Fruit fly (Drosophila melanogaster) whole organism, embryonic: ENCODE data around the gene CG18598.

Experiments used
- BtbVII ChIP-seq: fragments of 200-800 bp; sonication (Bioruptor generic); optimal IDR thresholded peaks from 3 replicates; lab custom pipeline; 2017; ENCODE audit warnings: missing biosample characterization, mild to moderate bottlenecking, missing genetic modification characterization
- CG10366 ChIP-seq: fragments of 200-800 bp; sonication (Bioruptor generic); IDR thresholded peaks from 2 replicates; pipeline ENCODE4 v1.3.6; 2022; ENCODE audit warnings: missing biosample characterization, missing genetic modification characterization
- CG10462 ChIP-seq: fragments of 200-800 bp; sonication (Bioruptor generic); optimal IDR thresholded peaks from 2 replicates; lab custom pipeline; 2016; ENCODE audit warnings: missing biosample characterization, missing genetic modification characterization
- CG13424 ChIP-seq: fragments of 200-800 bp; sonication (Bioruptor generic); optimal IDR thresholded peaks from 2 replicates; lab custom pipeline; 2019; ENCODE audit warnings: missing biosample characterization, mild to moderate bottlenecking, missing genetic modification characterization, moderate library complexity
- CG14014 ChIP-seq: fragments of 200-800 bp; sonication (Bioruptor generic); IDR thresholded peaks from 2 replicates; pipeline ENCODE4 v1.3.6; 2022; ENCODE audit warnings: missing biosample characterization, missing genetic modification characterization
- CG14710 ChIP-seq: fragments of 200-800 bp; sonication (Bioruptor generic); optimal IDR thresholded peaks from 3 replicates; lab custom pipeline; 2019; ENCODE audit warnings: missing biosample characterization, mild to moderate bottlenecking, missing genetic modification characterization, moderate library complexity
- CG15601 ChIP-seq: fragments of 200-800 bp; sonication (Bioruptor generic); optimal IDR thresholded peaks from 3 replicates; lab custom pipeline; 2019; ENCODE audit warnings: missing biosample characterization, mild to moderate bottlenecking, missing genetic modification characterization, moderate library complexity
- CG16779 ChIP-seq: fragments of 200-800 bp; sonication (Bioruptor generic); IDR thresholded peaks from 2 replicates; pipeline ENCODE4 v1.3.6; 2022; ENCODE audit warnings: missing biosample characterization, missing genetic modification characterization
- CG16813 ChIP-seq: fragments of 200-800 bp; sonication (Bioruptor generic); IDR thresholded peaks from 3 replicates; pipeline ENCODE4 v1.3.6; 2022; ENCODE audit warnings: missing biosample characterization, missing genetic modification characterization; ENCODE audit not compliant: partially characterized antibody
- CG17385 ChIP-seq: fragments of 200-800 bp; sonication (Bioruptor generic); optimal IDR thresholded peaks from 3 replicates; lab custom pipeline; 2018; ENCODE audit warnings: missing biosample characterization, mild to moderate bottlenecking, missing genetic modification characterization
- CG17829 ChIP-seq: fragments of 200-800 bp; optimal IDR thresholded peaks from 2 replicates; lab custom pipeline; 2019; ENCODE audit warnings: missing biosample characterization, mild to moderate bottlenecking, missing genetic modification characterization, moderate library complexity
- CG3281 ChIP-seq: fragments of 200-800 bp; sonication (Bioruptor generic); optimal IDR thresholded peaks from 3 replicates; lab custom pipeline; 2017; ENCODE audit warnings: missing biosample characterization, mild to moderate bottlenecking, missing genetic modification characterization
- CG3407 ChIP-seq: fragments of 200-800 bp; sonication (Bioruptor generic); optimal IDR thresholded peaks from 2 replicates; lab custom pipeline; 2018; ENCODE audit warnings: missing biosample characterization, mild to moderate bottlenecking, missing genetic modification characterization
- CG34224 ChIP-seq: fragments of 200-800 bp; sonication (Bioruptor generic); IDR thresholded peaks from 3 replicates; pipeline ENCODE4 v1.3.6; 2022; ENCODE audit warnings: missing biosample characterization, missing genetic modification characterization; ENCODE audit not compliant: partially characterized antibody
- CG34422 ChIP-seq: fragments of 200-800 bp; sonication (Bioruptor generic); IDR thresholded peaks from 3 replicates; pipeline ENCODE4 v1.3.6; 2022; ENCODE audit warnings: missing biosample characterization, missing genetic modification characterization
- CG4328 ChIP-seq: fragments of 200-800 bp; sonication (Bioruptor generic); optimal IDR thresholded peaks from 3 replicates; lab custom pipeline; 2017; ENCODE audit warnings: missing biosample characterization, missing genetic modification reagents, missing genetic modification characterization
- CG4617 ChIP-seq: fragments of 200-800 bp; sonication (Bioruptor generic); optimal IDR thresholded peaks from 3 replicates; lab custom pipeline; 2016; ENCODE audit warnings: missing biosample characterization, missing genetic modification characterization, borderline replicate concordance
- CG7556 ChIP-seq: fragments of 200-800 bp; sonication (Bioruptor generic); optimal IDR thresholded peaks from 2 replicates; lab custom pipeline; 2017; ENCODE audit warnings: missing biosample characterization, mild to moderate bottlenecking, missing genetic modification characterization
- CG7786 ChIP-seq: fragments of 200-800 bp; sonication (Bioruptor generic); optimal IDR thresholded peaks from 2 replicates; lab custom pipeline; 2016; ENCODE audit warnings: missing biosample characterization, missing genetic modification characterization
- CG7987 ChIP-seq: fragments of 200-800 bp; sonication (Bioruptor generic); optimal IDR thresholded peaks from 2 replicates; lab custom pipeline; 2018; ENCODE audit warnings: missing biosample characterization, mild to moderate bottlenecking, missing genetic modification characterization, moderate library complexity
- Camta ChIP-seq: fragments of 200-800 bp; sonication (Bioruptor generic); optimal IDR thresholded peaks from 2 replicates; lab custom pipeline; 2016; ENCODE audit warnings: missing biosample characterization, missing genetic modification characterization
- Dbx ChIP-seq: fragments of 200-800 bp; sonication (Bioruptor generic); IDR thresholded peaks from 3 replicates; pipeline ENCODE4 v1.3.6; 2022; ENCODE audit warnings: missing biosample characterization, missing genetic modification characterization
- Dp ChIP-seq: fragments of 200-800 bp; sonication (Bioruptor generic); optimal IDR thresholded peaks from 2 replicates; lab custom pipeline; 2018; ENCODE audit warnings: missing biosample characterization, mild to moderate bottlenecking, missing genetic modification characterization, moderate library complexity
- E2f2 ChIP-seq: fragments of 200-800 bp; sonication (Bioruptor generic); IDR thresholded peaks from 2 replicates; pipeline ENCODE4 v1.3.6; 2022; ENCODE audit warnings: missing biosample characterization, missing genetic modification characterization
- Hr3 ChIP-seq: fragments of 200-800 bp; sonication (Bioruptor generic); optimal IDR thresholded peaks from 3 replicates; lab custom pipeline; 2016; ENCODE audit warnings: missing biosample characterization, missing genetic modification characterization
- Max ChIP-seq: fragments of 200-800 bp; sonication (Bioruptor generic); optimal IDR thresholded peaks from 2 replicates; lab custom pipeline; 2016; ENCODE audit warnings: missing biosample characterization, mild to moderate bottlenecking, missing genetic modification characterization
- Myb ChIP-seq: fragments of 200-800 bp; sonication (Bioruptor generic); optimal IDR thresholded peaks from 2 replicates; lab custom pipeline; 2016; ENCODE audit warnings: missing biosample characterization, missing genetic modification characterization
- NC2β ChIP-seq: fragments of 200-800 bp; sonication (Bioruptor generic); optimal IDR thresholded peaks from 2 replicates; lab custom pipeline; 2016; ENCODE audit warnings: missing biosample characterization, missing genetic modification characterization
- Nf-YB ChIP-seq: fragments of 200-800 bp; sonication (Bioruptor generic); optimal IDR thresholded peaks from 3 replicates; lab custom pipeline; 2019; ENCODE audit warnings: missing biosample characterization, mild to moderate bottlenecking, missing genetic modification characterization, moderate library complexity
- Opbp ChIP-seq: fragments of 200-800 bp; sonication (Bioruptor generic); IDR thresholded peaks from 3 replicates; pipeline ENCODE4 v1.3.6; 2022; ENCODE audit warnings: missing biosample characterization, missing genetic modification characterization; ENCODE audit not compliant: partially characterized antibody
- Sin3A ChIP-seq: fragments of >200 bp; optimal IDR thresholded peaks from 2 replicates; lab custom pipeline; 2018
- Six4 ChIP-seq: fragments of 200-800 bp; sonication (Bioruptor generic); optimal IDR thresholded peaks from 2 replicates; lab custom pipeline; 2016; ENCODE audit warnings: missing biosample characterization, missing genetic modification characterization
- Sox100B ChIP-seq: fragments of 200-800 bp; sonication (Bioruptor generic); optimal IDR thresholded peaks from 3 replicates; lab custom pipeline; 2018; ENCODE audit warnings: missing biosample characterization, mild to moderate bottlenecking, missing genetic modification characterization
- Spps ChIP-seq: fragments of 200-800 bp; sonication (Bioruptor generic); optimal IDR thresholded peaks from 2 replicates; lab custom pipeline; 2018; ENCODE audit warnings: missing biosample characterization, mild to moderate bottlenecking, missing genetic modification characterization
- aop ChIP-seq: fragments of 200-800 bp; sonication (Bioruptor generic); IDR thresholded peaks from 2 replicates; pipeline ENCODE4 v1.3.6; 2022; ENCODE audit warnings: missing biosample characterization, missing genetic modification characterization
- dimm ChIP-seq: fragments of 200-800 bp; sonication (Bioruptor generic); IDR thresholded peaks from 2 replicates; pipeline ENCODE4 v1.3.6; 2022; ENCODE audit warnings: missing biosample characterization, missing genetic modification characterization
- en ChIP-seq: fragments of 200-800 bp; sonication (Bioruptor generic); optimal IDR thresholded peaks from 2 replicates; lab custom pipeline; 2016; ENCODE audit warnings: missing biosample characterization, missing genetic modification characterization
- ewg ChIP-seq: fragments of 200-800 bp; sonication (Bioruptor generic); optimal IDR thresholded peaks from 3 replicates; lab custom pipeline; 2017; ENCODE audit warnings: mild to moderate bottlenecking, missing biosample characterization, missing genetic modification reagents, missing genetic modification characterization
- exex ChIP-seq: fragments of 200-800 bp; sonication (Bioruptor generic); optimal IDR thresholded peaks from 4 replicates; lab custom pipeline; 2018; ENCODE audit warnings: missing biosample characterization, mild to moderate bottlenecking, missing genetic modification characterization, moderate library complexity
- grn ChIP-seq: fragments of 200-800 bp; sonication (Bioruptor generic); optimal IDR thresholded peaks from 3 replicates; lab custom pipeline; 2017; ENCODE audit warnings: missing biosample characterization, missing genetic modification characterization
- hkb ChIP-seq, 2 experiments: fragments of 200-800 bp in 1 of 2; fragments of >200 bp in 1 of 2; sonication (Bioruptor generic) in 1 of 2; IDR thresholded peaks in 1 of 2; optimal IDR thresholded peaks in 1 of 2; 2 replicates each; pipeline versions ENCODE4 v1.3.6 to Lab custom; 2017 to 2022; ENCODE audit warnings: missing biosample characterization in 1 of 2, missing genetic modification characterization in 1 of 2
- inv ChIP-seq: fragments of 200-800 bp; sonication (Bioruptor generic); IDR thresholded peaks from 2 replicates; pipeline ENCODE4 v1.3.6; 2022; ENCODE audit warnings: missing biosample characterization, missing genetic modification characterization; ENCODE audit not compliant: partially characterized antibody
- mld ChIP-seq: fragments of 200-800 bp; sonication (Bioruptor generic); IDR thresholded peaks from 3 replicates; pipeline ENCODE4 v1.3.6; 2022; ENCODE audit warnings: missing biosample characterization, missing genetic modification characterization; ENCODE audit not compliant: partially characterized antibody
- nerfin-2 ChIP-seq: fragments of 200-800 bp; sonication (Bioruptor generic); IDR thresholded peaks from 2 replicates; pipeline ENCODE4 v1.3.6; 2022; ENCODE audit warnings: missing biosample characterization, missing genetic modification characterization; ENCODE audit not compliant: partially characterized antibody
- phol ChIP-seq: fragments of 200-800 bp; sonication (Bioruptor generic); optimal IDR thresholded peaks from 3 replicates; lab custom pipeline; 2018; ENCODE audit warnings: missing biosample characterization, mild to moderate bottlenecking, missing genetic modification characterization, moderate library complexity
- stwl ChIP-seq: fragments of 200-800 bp; sonication (Bioruptor generic); optimal IDR thresholded peaks from 3 replicates; lab custom pipeline; 2018; ENCODE audit warnings: missing biosample characterization, mild to moderate bottlenecking, missing genetic modification characterization, moderate library complexity
- toy ChIP-seq: fragments of 200-800 bp; sonication (Bioruptor generic); IDR thresholded peaks from 2 replicates; pipeline ENCODE4 v1.3.6; 2022; ENCODE audit warnings: missing biosample characterization, missing genetic modification characterization
- unc-4 ChIP-seq: fragments of 200-800 bp; sonication (Bioruptor generic); IDR thresholded peaks from 2 replicates; pipeline ENCODE4 v1.3.6; 2022; ENCODE audit warnings: missing biosample characterization, missing genetic modification characterization; ENCODE audit not compliant: partially characterized antibody
- wdn ChIP-seq: fragments of 200-800 bp; sonication (Bioruptor generic); IDR thresholded peaks from 2 replicates; pipeline ENCODE4 v1.3.6; 2022; ENCODE audit warnings: missing biosample characterization, missing genetic modification characterization

Gene CG18598

DNA sequence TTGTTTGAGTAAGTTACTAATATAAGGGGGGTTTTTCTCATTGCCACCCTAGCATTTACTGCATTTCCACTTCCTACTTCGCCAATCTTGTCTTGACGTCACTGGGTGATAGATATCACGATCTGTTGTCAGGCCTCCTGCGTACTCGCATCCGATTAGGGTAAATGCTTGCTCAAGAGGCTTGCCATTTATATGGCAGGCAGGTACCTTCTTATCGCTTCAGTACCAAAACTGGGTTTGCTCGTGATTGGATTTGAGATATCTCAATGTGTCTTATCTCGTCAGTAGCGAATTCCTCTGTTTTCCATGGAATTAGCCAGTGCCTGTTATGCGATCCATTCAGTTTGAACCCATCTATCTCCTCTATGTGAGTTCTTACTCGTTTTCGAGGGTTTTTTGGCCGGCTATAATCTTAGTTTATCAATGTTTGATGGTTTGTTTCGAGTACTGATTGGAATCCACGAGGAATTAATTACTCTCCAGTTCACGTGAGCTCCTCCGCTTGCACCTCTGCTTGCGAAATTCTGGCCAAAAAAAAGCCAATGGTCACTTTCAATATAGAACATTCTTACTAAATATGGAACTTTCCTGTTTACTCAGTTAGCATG is 30.1 kb downstream of the CG18598 start (continued):
- peak; percentile 64 for TF ChIP-seq grn
- TF ChIP-seq stwl = no peak
- TF ChIP-seq CG7556 = no peak
- TF ChIP-seq Dbx = no peak
- TF ChIP-seq CG17385 (GFP tag; lab: Kevin White, UChicago) = no peak
- TF ChIP-seq Camta (GFP tag; lab: Kevin White, UChicago) = no peak
- no peak for TF ChIP-seq CG16779
- TF ChIP-seq Max (GFP tag; lab: Kevin White, UChicago) = no peak
- no peak for TF ChIP-seq CG7786 (GFP tag; lab: Kevin White, UChicago)
- no peak for TF ChIP-seq Spps (tag; lab: Kevin White, UChicago)
- TF ChIP-seq E2f2 (GFP tag; lab: Robert Waterston, UW) = no peak
- no peak for TF ChIP-seq BtbVII
- TF ChIP-seq CG10462 (GFP tag; lab: Kevin White, UChicago) = no peak
- TF ChIP-seq hkb (optimal IDR thresholded peaks at IDR 0.05; lab: Kevin White, UChicago) = no peak
- no peak for TF ChIP-seq hkb (GFP tag; IDR thresholded peaks at IDR 0.05; lab: Robert Waterston, UW)
- TF ChIP-seq Six4 = no peak
- TF ChIP-seq exex (tag; lab: Kevin White, UChicago) = peak; percentile 66

DNA sequence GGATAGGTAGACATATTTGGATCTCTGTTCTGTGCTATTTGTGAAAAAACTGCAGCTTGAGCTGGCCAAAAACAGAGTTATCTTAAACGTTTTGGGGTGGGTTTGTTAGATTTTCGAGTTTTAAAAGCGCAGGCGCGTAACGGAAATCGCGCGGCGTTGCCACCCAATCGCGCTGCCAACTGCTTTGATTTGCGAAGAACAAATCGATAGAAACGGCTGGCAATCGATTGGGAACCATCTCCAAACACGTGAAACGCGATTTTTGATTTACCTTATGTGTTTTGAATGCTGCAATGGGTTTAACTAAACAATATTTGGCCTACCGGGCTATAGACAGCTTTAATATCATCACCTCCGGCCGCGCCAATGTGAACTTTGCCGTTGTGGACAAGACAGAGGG is 32.5 kb downstream of the CG18598 start, which contains the start of the genes CG14312 and CG8064:
TSS of gene CG14312 (minus strand) at position 88 of the 400 bp plus-strand sequence.
TSS of gene CG8064 (plus strand) at position 220 of the 400 bp plus-strand sequence.
- no peak for TF ChIP-seq toy (GFP tag; lab: Robert Waterston, UW)
- TF ChIP-seq CG34422 (GFP tag; lab: Robert Waterston, UW) = peak; percentile 61; the same call in 1 of the 3 replicates
- peak; percentile 41; the same call in 1 of the 2 replicates for TF ChIP-seq inv (GFP tag; lab: Robert Waterston, UW)
- TF ChIP-seq phol (tag; lab: Kevin White, UChicago) = peak; percentile 15
- no peak for TF ChIP-seq CG3407
- TF ChIP-seq wdn (GFP tag; lab: Robert Waterston, UW) = no peak
- peak; percentile 31 for TF ChIP-seq NC2β (GFP tag; lab: Kevin White, UChicago)
- peak; percentile 21 for TF ChIP-seq CG17829 (tag; lab: Kevin White, UChicago)
- TF ChIP-seq unc-4 = peak; percentile 66
- peak; percentile 100 for TF ChIP-seq ewg
- no peak for TF ChIP-seq aop (GFP tag; lab: Robert Waterston, UW)
- no peak for TF ChIP-seq CG13424 (tag; lab: Kevin White, UChicago)
- TF ChIP-seq Sin3A = peak; percentile 57
- TF ChIP-seq Sox100B (GFP tag; lab: Kevin White, UChicago) = no peak
- no peak for TF ChIP-seq CG14014 (GFP tag; lab: Robert Waterston, UW)
- TF ChIP-seq CG3281 (GFP tag; lab: Kevin White, UChicago) = no peak
- no peak for TF ChIP-seq mld (GFP tag; lab: Robert Waterston, UW)
- TF ChIP-seq CG34224 = peak; percentile 46; the same call in 1 of the 3 replicates
- TF ChIP-seq Dp = peak; percentile 81
- peak; percentile 99 for TF ChIP-seq Myb (GFP tag; lab: Kevin White, UChicago)
- TF ChIP-seq CG4617 (GFP tag; lab: Kevin White, UChicago) = peak; percentile 37
- TF ChIP-seq CG7987 (GFP tag; lab: Kevin White, UChicago) = no peak
- no peak for TF ChIP-seq dimm (GFP tag; lab: Robert Waterston, UW)
- peak; percentile 2 for TF ChIP-seq Nf-YB (GFP tag; lab: Kevin White, UChicago)
- TF ChIP-seq CG16813 (GFP tag; lab: Robert Waterston, UW) = peak; percentile 68
- TF ChIP-seq Hr3 = no peak
- no peak for TF ChIP-seq CG4328 (GFP tag; lab: Kevin White, UChicago)
- peak; percentile 4 for TF ChIP-seq CG15601 (tag; lab: Kevin White, UChicago)
- TF ChIP-seq CG10366 (GFP tag; lab: Robert Waterston, UW) = no peak
- peak; percentile 32 for TF ChIP-seq CG14710 (tag; lab: Kevin White, UChicago)
- TF ChIP-seq Opbp (GFP tag; lab: Robert Waterston, UW) = peak; percentile 75
- no peak for TF ChIP-seq en (GFP tag; lab: Kevin White, UChicago)
- peak; percentile 30; the same call in 1 of the 2 replicates for TF ChIP-seq nerfin-2 (GFP tag; lab: Robert Waterston, UW)
